Worm (Caenorhabditis elegans): Measurements from ENCODE around the gene srg-29.

Gene srg-29

ce11 chrV:5336884-5337283 is at the start of gene srg-29:
Gene srg-29, plus strand, starts transcription at chrV:5337184.
- TF ChIP-seq eyg-1 (tag; optimal IDR thresholded peaks at IDR 0.05) (no peak), nhr-232 (tag; optimal IDR thresholded peaks at IDR 0.05) (no peak), ceh-30 (tag; optimal IDR thresholded peaks at IDR 0.05) (no peak), tbx-7 (tag; optimal IDR thresholded peaks at IDR 0.05) (no peak), hlh-15 (tag; optimal IDR thresholded peaks at IDR 0.05) (no peak), fax-1 (tag; optimal IDR thresholded peaks at IDR 0.05) (no peak), Y22D7AL.16 (tag; optimal IDR thresholded peaks at IDR 0.05) (no peak), zip-5 (tag; optimal IDR thresholded peaks at IDR 0.05) (no peak), pat-9 (tag; optimal IDR thresholded peaks at IDR 0.05) (no peak), ceh-18 (tag; optimal IDR thresholded peaks at IDR 0.05) (no peak), pqm-1 (tag; optimal IDR thresholded peaks at IDR 0.05) (no peak), ama-1 (optimal IDR thresholded peaks at IDR 0.05) (no peak), ceh-9 (tag; optimal IDR thresholded peaks at IDR 0.05) (no peak)

- TF ChIP-seq pha-2 (tag; optimal IDR thresholded peaks at IDR 0.05) = no peak
- TF ChIP-seq ztf-16 (tag; optimal IDR thresholded peaks at IDR 0.05) = no peak
- no peak for TF ChIP-seq ceh-6 (GFP tag; optimal IDR thresholded peaks at IDR 0.05)
- TF ChIP-seq madf-2 (tag; optimal IDR thresholded peaks at IDR 0.05) = no peak
Observed at ce11 chrV:5287273-5287672, 49.7 kb upstream of the srg-29 start, which contains the start of gene Y49G5A.1. Gene Y49G5A.1, minus strand, starts transcription at chrV:5287373.

ce11 chrV:5288676-5289075 is 48.3 kb upstream of the srg-29 start:
- TF ChIP-seq ceh-48 (tag; optimal IDR thresholded peaks at IDR 0.05) (no peak), unc-42 (tag; optimal IDR thresholded peaks at IDR 0.05) (peak; percentile 66)

- TF ChIP-seq tbx-2 (tag; optimal IDR thresholded peaks at IDR 0.05) (peak; percentile 4), eyg-1 (tag; optimal IDR thresholded peaks at IDR 0.05) (no peak), ceh-9 (tag; optimal IDR thresholded peaks at IDR 0.05) (no peak), unc-55 (GFP tag; optimal IDR thresholded peaks at IDR 0.05) (peak; percentile 59), rnt-1 (tag; optimal IDR thresholded peaks at IDR 0.05) (peak; percentile 72), pag-3 (tag; optimal IDR thresholded peaks at IDR 0.05; ENCODE audit: borderline replicate concordance) (no peak), ceh-18 (tag; optimal IDR thresholded peaks at IDR 0.05) (peak; percentile 80), fkh-6 (tag; optimal IDR thresholded peaks at IDR 0.05) (no peak), odd-2 (tag; optimal IDR thresholded peaks at IDR 0.05) (no peak)
Observed at ce11 chrV:5295940-5296339, 41.0 kb upstream of the srg-29 start.

ce11 chrV:5297740-5298139 is 39.2 kb upstream of the srg-29 start:
- TF ChIP-seq ets-4 (tag; optimal IDR thresholded peaks at IDR 0.05) = no peak
- no peak for TF ChIP-seq pqm-1 (tag; optimal IDR thresholded peaks at IDR 0.05)
- TF ChIP-seq ceh-48 (tag; optimal IDR thresholded peaks at IDR 0.05) = no peak
- TF ChIP-seq odd-2 (tag; optimal IDR thresholded peaks at IDR 0.05) = no peak
- no peak for TF ChIP-seq dmd-4 (tag; optimal IDR thresholded peaks at IDR 0.05; ENCODE audit: borderline replicate concordance)
- no peak for TF ChIP-seq unc-55 (GFP tag; optimal IDR thresholded peaks at IDR 0.05)
- no peak for TF ChIP-seq ref-2 (tag; optimal IDR thresholded peaks at IDR 0.05)

ce11 chrV:5301226-5301625 is 35.8 kb upstream of the srg-29 start:
- TF ChIP-seq hlh-13 (GFP tag; optimal IDR thresholded peaks at IDR 0.05) = no peak
- TF ChIP-seq sdc-2 (tag; optimal IDR thresholded peaks at IDR 0.05) = no peak
- TF ChIP-seq mec-3 (tag; optimal IDR thresholded peaks at IDR 0.05; ENCODE audit: borderline replicate concordance) = no peak
- TF ChIP-seq tbx-7 (tag; optimal IDR thresholded peaks at IDR 0.05) = no peak
- no peak for TF ChIP-seq dve-1 (tag; optimal IDR thresholded peaks at IDR 0.05)
- no peak for TF ChIP-seq pqm-1 (tag; optimal IDR thresholded peaks at IDR 0.05)
- TF ChIP-seq gmeb-2 (tag; optimal IDR thresholded peaks at IDR 0.05) = no peak
- TF ChIP-seq sox-2 (GFP tag; IDR thresholded peaks at IDR 0.05) = no peak
- no peak for TF ChIP-seq ahr-1 (tag; optimal IDR thresholded peaks at IDR 0.05)
- no peak for TF ChIP-seq pros-1 (tag; optimal IDR thresholded peaks at IDR 0.05)
